Fruit fly (Drosophila melanogaster): Measurements from ENCODE around the gene CtsL4.

Gene CtsL4

DNA sequence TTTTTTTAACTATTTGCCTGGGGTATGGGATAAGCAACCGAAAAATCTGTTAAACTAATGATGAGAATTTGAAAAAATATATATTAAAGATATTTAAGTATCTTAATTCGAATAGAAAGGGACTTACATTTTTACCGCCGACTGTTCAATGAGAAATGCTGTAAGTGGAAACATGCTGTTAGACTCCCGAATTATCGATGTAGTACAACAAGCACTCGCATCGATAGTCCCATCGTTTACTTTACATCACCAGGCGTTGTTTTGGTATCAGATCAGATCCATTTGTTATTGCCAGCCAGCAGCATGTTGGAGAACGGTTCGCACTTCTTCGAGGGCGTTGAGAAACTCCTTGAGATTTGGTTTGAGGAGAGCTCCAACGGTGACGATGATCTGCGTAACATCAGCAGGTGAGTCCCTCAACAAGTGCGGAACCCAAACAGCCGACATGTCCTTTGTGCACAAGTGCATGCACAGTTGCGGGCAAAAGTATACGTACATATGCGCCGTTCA lies 17.1 kb downstream of the CtsL4 start, which contains the start of gene SamDC (continued):
- peak; percentile 81 for TF ChIP-seq inv (GFP tag; IDR thresholded peaks at IDR 0.05; ENCODE audit: partially characterized antibody)
- TF ChIP-seq CG14014 (GFP tag; IDR thresholded peaks at IDR 0.05), result no peak
- no peak for TF ChIP-seq lab (GFP tag; optimal IDR thresholded peaks at IDR 0.05)
- TF ChIP-seq Xrp1 (GFP tag; IDR thresholded peaks at IDR 0.05), result peak; percentile 32; the same call in 1 of the 2 replicates
- no peak for TF ChIP-seq CG12744 (GFP tag; optimal IDR thresholded peaks at IDR 0.05)
- TF ChIP-seq CG6272 (GFP tag; IDR thresholded peaks at IDR 0.05), result no peak
- TF ChIP-seq CG17568 (GFP tag; optimal IDR thresholded peaks at IDR 0.05), result no peak
- no peak for TF ChIP-seq CG16863 (GFP tag; optimal IDR thresholded peaks at IDR 0.05)
- no peak for TF ChIP-seq gcm (GFP tag; optimal IDR thresholded peaks at IDR 0.05)
- TF ChIP-seq CG7271 (tag; optimal IDR thresholded peaks at IDR 0.05), result no peak
- no peak for TF ChIP-seq Poxn (GFP tag; IDR thresholded peaks at IDR 0.05)
- TF ChIP-seq en (GFP tag; optimal IDR thresholded peaks at IDR 0.05), result no peak
- peak; percentile 54 for TF ChIP-seq CG7745 (tag; optimal IDR thresholded peaks at IDR 0.05)
- TF ChIP-seq ftz-f1 (GFP tag; optimal IDR thresholded peaks at IDR 0.05), result no peak
- no peak for TF ChIP-seq Neu2 (GFP tag; optimal IDR thresholded peaks at IDR 0.05; ENCODE audit: borderline replicate concordance)
- TF ChIP-seq tin (GFP tag; optimal IDR thresholded peaks at IDR 0.05), result peak; percentile 13
- TF ChIP-seq CG11247 (GFP tag; IDR thresholded peaks at IDR 0.05), result no peak
- peak; percentile 79 for TF ChIP-seq Lhr (GFP tag; optimal IDR thresholded peaks at IDR 0.05)
- TF ChIP-seq CG10979 (tag; optimal IDR thresholded peaks at IDR 0.05), result peak; percentile 16
- no peak for TF ChIP-seq Lpt (GFP tag; optimal IDR thresholded peaks at IDR 0.05)
- TF ChIP-seq CG17359 (tag; optimal IDR thresholded peaks at IDR 0.05), result peak; percentile 23
- TF ChIP-seq CG9876 (GFP tag; optimal IDR thresholded peaks at IDR 0.05), result no peak
- peak; percentile 76 for TF ChIP-seq gem (tag; optimal IDR thresholded peaks at IDR 0.05)
- TF ChIP-seq Optix (GFP tag; IDR thresholded peaks at IDR 0.05), result no peak
- peak; percentile 46 for TF ChIP-seq CG6813 (GFP tag; optimal IDR thresholded peaks at IDR 0.05)
- peak; percentile 57 for TF ChIP-seq unpg (GFP tag; optimal IDR thresholded peaks at IDR 0.05)
- TF ChIP-seq CG6854 (GFP tag; optimal IDR thresholded peaks at IDR 0.05), result peak; percentile 33
- no peak for TF ChIP-seq Atf-2 (GFP tag; optimal IDR thresholded peaks at IDR 0.05)
- no peak for TF ChIP-seq fd102C (GFP tag; optimal IDR thresholded peaks at IDR 0.05)
- TF ChIP-seq seq (GFP tag; IDR thresholded peaks at IDR 0.05), result no peak
- no peak for TF ChIP-seq Kr (GFP tag; optimal IDR thresholded peaks at IDR 0.05)
- peak; percentile 27; the same call in 1 of the 2 replicates for TF ChIP-seq Adf1 (GFP tag; IDR thresholded peaks at IDR 0.05)
- TF ChIP-seq ems (GFP tag; optimal IDR thresholded peaks at IDR 0.05), result peak; percentile 8
- peak; percentile 90 for TF ChIP-seq CG11696 (GFP tag; IDR thresholded peaks at IDR 0.05)
- TF ChIP-seq CG12219 (GFP tag; optimal IDR thresholded peaks at IDR 0.05), result no peak
- TF ChIP-seq cg (GFP tag; optimal IDR thresholded peaks at IDR 0.05), result no peak
- TF ChIP-seq CG1529 (GFP tag; optimal IDR thresholded peaks at IDR 0.05), result no peak
- TF ChIP-seq Scr (GFP tag; IDR thresholded peaks at IDR 0.05; ENCODE audit: partially characterized antibody), result peak; percentile 85
- peak; percentile 13 for TF ChIP-seq lbe (GFP tag; optimal IDR thresholded peaks at IDR 0.05)
- no peak for TF ChIP-seq H2.0 (GFP tag; IDR thresholded peaks at IDR 0.05)
- TF ChIP-seq Doc3 (GFP tag; IDR thresholded peaks at IDR 0.05; ENCODE audit: partially characterized antibody), result peak; percentile 68
- TF ChIP-seq CG6254 (GFP tag; optimal IDR thresholded peaks at IDR 0.05), result no peak
- TF ChIP-seq p53 (GFP tag; optimal IDR thresholded peaks at IDR 0.05), result no peak
- peak; percentile 38 for TF ChIP-seq psq (GFP tag; optimal IDR thresholded peaks at IDR 0.05)
- peak; percentile 57 for TF ChIP-seq slbo (GFP tag; IDR thresholded peaks at IDR 0.05)
- TF ChIP-seq pnt (GFP tag; optimal IDR thresholded peaks at IDR 0.05), result peak; percentile 2
- TF ChIP-seq tll (GFP tag; optimal IDR thresholded peaks at IDR 0.05), result no peak
- peak; percentile 5; the same call in 1 of the 2 replicates for TF ChIP-seq CG14441 (GFP tag; IDR thresholded peaks at IDR 0.05)
- no peak; the same call in 1 of the 2 replicates for TF ChIP-seq CG9932 (GFP tag; IDR thresholded peaks at IDR 0.05)
- no peak for TF ChIP-seq maf-S (GFP tag; optimal IDR thresholded peaks at IDR 0.05)
